Worm (Caenorhabditis elegans) whole organism, L2 larva: Measurements from ENCODE around the gene F01F1.15.

Source experiments
- C34F6.9 ChIP-seq: fragments of 150-350 bp; optimal IDR thresholded peaks from 2 replicates; lab custom pipeline; 2014; ENCODE audit warnings: missing biosample characterization, missing genetic modification characterization
- R02D3.7 ChIP-seq: fragments of 150-350 bp; optimal IDR thresholded peaks from 2 replicates; lab custom pipeline; 2014; ENCODE audit warnings: missing biosample characterization, missing genetic modification characterization
- Y55F3AM.14 ChIP-seq: fragments of 200-800 bp; sonication (Bioruptor generic); optimal IDR thresholded peaks from 2 replicates; lab custom pipeline; 2018; ENCODE audit warnings: mild to moderate bottlenecking, missing genetic modification characterization, missing compliant biosample characterization
- ZK546.5 ChIP-seq: sonication (generic microtip); optimal IDR thresholded peaks from 2 replicates; lab custom pipeline; 2017; ENCODE audit warnings: missing biosample characterization, missing genetic modification characterization
- alr-1 ChIP-seq: fragments of 150-350 bp; optimal IDR thresholded peaks from 2 replicates; lab custom pipeline; 2014; ENCODE audit warnings: missing biosample characterization, missing genetic modification characterization
- aly-2 ChIP-seq: fragments of 150-350 bp; optimal IDR thresholded peaks from 2 replicates; lab custom pipeline; 2014; ENCODE audit warnings: missing biosample characterization, missing genetic modification characterization
- ama-1 ChIP-seq: fragments of 150-350 bp; optimal IDR thresholded peaks from 2 replicates; lab custom pipeline; 2018; ENCODE audit warnings: inconsistent platforms
- blmp-1 ChIP-seq: sonication (generic microtip); optimal IDR thresholded peaks from 2 replicates; lab custom pipeline; 2017; ENCODE audit warnings: missing genetic modification characterization, mild to moderate bottlenecking, missing compliant biosample characterization, antibody characterized with exemption, moderate library complexity; ENCODE audit not compliant: insufficient read depth
- ceh-16 ChIP-seq: fragments of 150-350 bp; optimal IDR thresholded peaks from 2 replicates; lab custom pipeline; 2014; ENCODE audit warnings: missing biosample characterization, missing genetic modification characterization
- ceh-82 ChIP-seq: fragments of 150-350 bp; optimal IDR thresholded peaks from 2 replicates; lab custom pipeline; 2014; ENCODE audit warnings: missing biosample characterization, missing genetic modification characterization
- crh-2 ChIP-seq: sonication (generic microtip); optimal IDR thresholded peaks from 2 replicates; lab custom pipeline; 2017; ENCODE audit warnings: missing biosample characterization, missing genetic modification characterization
- dmd-4 ChIP-seq: sonication (generic microtip); optimal IDR thresholded peaks from 2 replicates; lab custom pipeline; 2017; ENCODE audit warnings: missing biosample characterization, missing genetic modification characterization
- egl-27 ChIP-seq: sonication (generic microtip); optimal IDR thresholded peaks from 3 replicates; lab custom pipeline; 2017; ENCODE audit warnings: missing biosample characterization, missing genetic modification reagents, missing genetic modification characterization
- elt-1 ChIP-seq: fragments of 150-350 bp; optimal IDR thresholded peaks from 2 replicates; lab custom pipeline; 2014; ENCODE audit warnings: missing biosample characterization, missing genetic modification characterization
- elt-3 ChIP-seq: sonication (generic microtip); optimal IDR thresholded peaks from 2 replicates; lab custom pipeline; 2017; ENCODE audit warnings: missing biosample characterization, missing genetic modification characterization
- fos-1 ChIP-seq: fragments of 150-350 bp; optimal IDR thresholded peaks from 2 replicates; lab custom pipeline; 2014; ENCODE audit warnings: missing biosample characterization, missing genetic modification characterization
- gmeb-1 ChIP-seq: fragments of 150-350 bp; optimal IDR thresholded peaks from 2 replicates; lab custom pipeline; 2014; ENCODE audit warnings: missing biosample characterization, missing genetic modification characterization
- lin-11 ChIP-seq: fragments of 150-350 bp; sonication (generic microtip); optimal IDR thresholded peaks from 2 replicates; lab custom pipeline; 2014; ENCODE audit warnings: missing biosample characterization, missing genetic modification characterization, inconsistent platforms, mixed read lengths
- lin-39 ChIP-seq: fragments of 150-350 bp; optimal IDR thresholded peaks from 2 replicates; lab custom pipeline; 2014; ENCODE audit warnings: missing biosample characterization, missing genetic modification reagents, missing genetic modification characterization
- mab-5 ChIP-seq: fragments of 150-350 bp; optimal IDR thresholded peaks from 2 replicates; lab custom pipeline; 2014; ENCODE audit warnings: missing biosample characterization, missing genetic modification characterization
- mbf-1 ChIP-seq: sonication (generic microtip); optimal IDR thresholded peaks from 2 replicates; lab custom pipeline; 2017; ENCODE audit warnings: missing biosample characterization, missing genetic modification characterization
- mdl-1 ChIP-seq, 2 experiments: fragments of 150-350 bp in 1 of 2; sonication (generic microtip) in 1 of 2; optimal IDR thresholded peaks; 2 replicates each; lab custom pipeline; 2017; ENCODE audit warnings: missing biosample characterization in 2 of 2, missing genetic modification characterization in 2 of 2
- nhr-10 ChIP-seq: sonication (generic microtip); optimal IDR thresholded peaks from 2 replicates; lab custom pipeline; 2017; ENCODE audit warnings: missing biosample characterization, missing genetic modification characterization
- nhr-11 ChIP-seq: fragments of 150-350 bp; optimal IDR thresholded peaks from 2 replicates; lab custom pipeline; 2014; ENCODE audit warnings: missing biosample characterization, missing genetic modification characterization
- nhr-129 ChIP-seq: fragments of 150-350 bp; optimal IDR thresholded peaks from 2 replicates; lab custom pipeline; 2014; ENCODE audit warnings: missing biosample characterization, missing genetic modification characterization
- nhr-23 ChIP-seq: fragments of 150-350 bp; optimal IDR thresholded peaks from 2 replicates; lab custom pipeline; 2014; ENCODE audit warnings: missing biosample characterization, missing genetic modification reagents, missing genetic modification characterization
- nhr-237 ChIP-seq: fragments of 150-350 bp; optimal IDR thresholded peaks from 2 replicates; lab custom pipeline; 2014; ENCODE audit warnings: missing biosample characterization, missing genetic modification characterization
- nhr-25 ChIP-seq: fragments of 150-350 bp; sonication (generic microtip); optimal IDR thresholded peaks from 3 replicates; lab custom pipeline; 2014; ENCODE audit warnings: missing biosample characterization, missing genetic modification characterization
- nhr-6 ChIP-seq: fragments of 150-350 bp; optimal IDR thresholded peaks from 2 replicates; lab custom pipeline; 2014; ENCODE audit warnings: missing biosample characterization, missing genetic modification characterization
- nhr-77 ChIP-seq: fragments of 150-350 bp; optimal IDR thresholded peaks from 2 replicates; lab custom pipeline; 2014; ENCODE audit warnings: missing biosample characterization, missing genetic modification characterization
- peb-1 ChIP-seq: fragments of 150-350 bp; optimal IDR thresholded peaks from 2 replicates; lab custom pipeline; 2014; ENCODE audit warnings: missing biosample characterization, missing genetic modification characterization
- sem-4 ChIP-seq: fragments of 150-350 bp; optimal IDR thresholded peaks from 2 replicates; lab custom pipeline; 2014; ENCODE audit warnings: missing biosample characterization, missing genetic modification reagents, missing genetic modification characterization
- skn-1 ChIP-seq: sonication (generic microtip); optimal IDR thresholded peaks from 2 replicates; lab custom pipeline; 2017; ENCODE audit warnings: missing biosample characterization, missing genetic modification characterization
- sma-9 ChIP-seq, 2 experiments: fragments of 150-350 bp in 1 of 2; sonication (generic microtip) in 1 of 2; optimal IDR thresholded peaks; 2 replicates each; lab custom pipeline; 2014 to 2016; ENCODE audit warnings: missing genetic modification characterization in 2 of 2, mild to moderate bottlenecking in 1 of 2, missing biosample characterization in 1 of 2, missing compliant biosample characterization in 1 of 2, missing genetic modification reagents in 1 of 2, moderate library complexity in 1 of 2
- unc-39 ChIP-seq: fragments of 150-350 bp; optimal IDR thresholded peaks from 2 replicates; lab custom pipeline; 2014; ENCODE audit warnings: missing biosample characterization, missing genetic modification characterization
- unc-55 ChIP-seq: fragments of 150-350 bp; sonication (generic microtip); optimal IDR thresholded peaks from 3 replicates; lab custom pipeline; 2014; ENCODE audit warnings: missing biosample characterization, missing genetic modification reagents, missing genetic modification characterization
- unc-62 ChIP-seq: fragments of 150-350 bp; optimal IDR thresholded peaks from 2 replicates; lab custom pipeline; 2014; ENCODE audit warnings: missing biosample characterization, missing genetic modification reagents, missing genetic modification characterization
- zag-1 ChIP-seq: fragments of 150-350 bp; optimal IDR thresholded peaks from 2 replicates; lab custom pipeline; 2014; ENCODE audit warnings: missing biosample characterization, missing genetic modification characterization
- ztf-11 ChIP-seq: sonication (generic microtip); optimal IDR thresholded peaks from 2 replicates; lab custom pipeline; 2017; ENCODE audit warnings: missing biosample characterization, missing genetic modification characterization
- ztf-4 ChIP-seq: fragments of 150-350 bp; optimal IDR thresholded peaks from 2 replicates; lab custom pipeline; 2014; ENCODE audit warnings: missing biosample characterization, missing genetic modification characterization

Gene F01F1.15

ce11 chrIII:5838159-5839046 is 30.9 kb downstream of the F01F1.15 start (continued):
- no peak for TF ChIP-seq ceh-82
- no peak for TF ChIP-seq R02D3.7
- TF ChIP-seq ceh-16 (tag; lab: Kevin White, UChicago), result peak; percentile 9
- TF ChIP-seq C34F6.9 (tag; lab: Kevin White, UChicago), result no peak
- TF ChIP-seq nhr-129, result peak; percentile 62
- no peak for TF ChIP-seq nhr-10 (tag; lab: Kevin White, UChicago)
- TF ChIP-seq, all 48 proteins: peak for 17

ce11 chrIII:5836816-5837215 is 32.5 kb downstream of the F01F1.15 start, which contains the start of gene W04D12.1:
Gene W04D12.1 (plus strand): TSS chrIII:5836926.
- TF ChIP-seq crh-2 (tag; lab: Kevin White, UChicago) (no peak), aly-2 (no peak), elt-3 (tag; lab: Kevin White, UChicago) (no peak), skn-1 (no peak), nhr-10 (tag; lab: Kevin White, UChicago) (no peak), blmp-1 (tag; lab: Kevin White, UChicago) (peak; percentile 3), unc-62 (GFP tag; lab: Kevin White, UChicago) (no peak), R02D3.7 (no peak), ama-1 (lab: Kevin White, UChicago) (peak; percentile 14), C34F6.9 (tag; lab: Kevin White, UChicago) (peak; percentile 18), nhr-25 (tag; lab: Kevin White, UChicago) (peak; percentile 2), lin-39 (tag; lab: Kevin White, UChicago) (no peak), ztf-11 (tag; lab: Kevin White, UChicago) (no peak), sma-9 (GFP tag; optimal IDR thresholded peaks at IDR 0.05; lab: Kevin White, UChicago) (peak; percentile 17), sma-9 (tag; optimal IDR thresholded peaks at IDR 0.05; lab: Kevin White, UChicago) (no peak), ZK546.5 (tag; lab: Kevin White, UChicago) (no peak), egl-27 (tag; lab: Kevin White, UChicago) (peak; percentile 23), gmeb-1 (peak; percentile 35)

- TF ChIP-seq ceh-16 (tag; lab: Kevin White, UChicago) (peak; percentile 29), R02D3.7 (no peak), blmp-1 (tag; lab: Kevin White, UChicago) (no peak), unc-55 (GFP tag; lab: Kevin White, UChicago) (no peak), nhr-77 (tag; lab: Kevin White, UChicago) (no peak), nhr-129 (peak; percentile 9), crh-2 (tag; lab: Kevin White, UChicago) (peak; percentile 21), elt-1 (tag; lab: Kevin White, UChicago) (peak; percentile 79), zag-1 (tag; lab: Kevin White, UChicago) (no peak), nhr-25 (tag; lab: Kevin White, UChicago) (peak; percentile 5), sma-9 (GFP tag; optimal IDR thresholded peaks at IDR 0.05; lab: Kevin White, UChicago) (peak; percentile 55), sma-9 (tag; optimal IDR thresholded peaks at IDR 0.05; lab: Kevin White, UChicago) (no peak)
Observed at ce11 chrIII:5836261-5836660, 33.1 kb downstream of the F01F1.15 start.

ce11 chrIII:5835163-5835871 is 34.0 kb downstream of the F01F1.15 start:
- TF ChIP-seq mdl-1 (tag; optimal IDR thresholded peaks at IDR 0.05; lab: Kevin White, UChicago) (no peak), unc-39 (tag; lab: Kevin White, UChicago) (no peak), dmd-4 (tag; lab: Kevin White, UChicago) (no peak), ztf-11 (tag; lab: Kevin White, UChicago) (no peak), sem-4 (tag; lab: Kevin White, UChicago) (no peak), nhr-237 (tag; lab: Kevin White, UChicago) (no peak), gmeb-1 (no peak), mbf-1 (tag; lab: Kevin White, UChicago) (no peak), alr-1 (tag; lab: Kevin White, UChicago) (no peak), ceh-16 (tag; lab: Kevin White, UChicago) (no peak), lin-11 (tag; lab: Kevin White, UChicago) (no peak), peb-1 (tag; lab: Kevin White, UChicago) (no peak), crh-2 (tag; lab: Kevin White, UChicago) (peak; percentile 57), Y55F3AM.14 (GFP tag; lab: Kevin White, UChicago) (no peak), elt-1 (tag; lab: Kevin White, UChicago) (no peak), nhr-10 (tag; lab: Kevin White, UChicago) (no peak), egl-27 (tag; lab: Kevin White, UChicago) (no peak), ZK546.5 (tag; lab: Kevin White, UChicago) (no peak), ceh-82 (no peak), nhr-25 (tag; lab: Kevin White, UChicago) (no peak), unc-55 (GFP tag; lab: Kevin White, UChicago) (no peak), unc-62 (GFP tag; lab: Kevin White, UChicago) (no peak), nhr-11 (tag; lab: Kevin White, UChicago) (no peak), nhr-23 (tag; lab: Kevin White, UChicago) (no peak), mab-5 (tag; lab: Kevin White, UChicago) (no peak), nhr-77 (tag; lab: Kevin White, UChicago) (no peak), blmp-1 (tag; lab: Kevin White, UChicago) (peak; percentile 37), fos-1 (peak; percentile 85), elt-3 (tag; lab: Kevin White, UChicago) (no peak), nhr-6 (tag; lab: Kevin White, UChicago) (no peak), sma-9 (GFP tag; optimal IDR thresholded peaks at IDR 0.05; lab: Kevin White, UChicago) (peak; percentile 48), sma-9 (tag; optimal IDR thresholded peaks at IDR 0.05; lab: Kevin White, UChicago) (no peak), ztf-4 (tag; lab: Kevin White, UChicago) (peak; percentile 50)
